Fruit fly (Drosophila melanogaster) whole organism, embryonic: Measurements from ENCODE around the gene Bap111.
A peak's percentile ranks its signal among the peaks of the same experiment; 100 is the strongest.

Experiments
- Abd-B ChIP-seq: fragments of 200-800 bp; sonication (Bioruptor generic); optimal IDR thresholded peaks from 2 replicates; lab custom pipeline; 2018; ENCODE audit warnings: missing biosample characterization, mild to moderate bottlenecking, missing genetic modification characterization, moderate library complexity
- Bgb ChIP-seq: fragments of 200-800 bp; sonication (Bioruptor generic); IDR thresholded peaks from 2 replicates; pipeline ENCODE4 v1.3.6; 2022; ENCODE audit warnings: missing biosample characterization, missing genetic modification characterization; ENCODE audit not compliant: partially characterized antibody
- CG11695 ChIP-seq: fragments of 200-800 bp; sonication (Bioruptor generic); IDR thresholded peaks from 3 replicates; pipeline ENCODE4 v1.3.6; 2022; ENCODE audit warnings: missing biosample characterization, missing genetic modification characterization
- CG11696 ChIP-seq: fragments of 200-800 bp; sonication (Bioruptor generic); IDR thresholded peaks from 2 replicates; pipeline ENCODE4 v1.3.6; 2022; ENCODE audit warnings: missing biosample characterization, missing genetic modification characterization
- CG14014 ChIP-seq: fragments of 200-800 bp; sonication (Bioruptor generic); IDR thresholded peaks from 2 replicates; pipeline ENCODE4 v1.3.6; 2022; ENCODE audit warnings: missing biosample characterization, missing genetic modification characterization
- CG15514 ChIP-seq: fragments of 200-800 bp; sonication (Bioruptor generic); optimal IDR thresholded peaks from 3 replicates; lab custom pipeline; 2017; ENCODE audit warnings: missing biosample characterization, missing genetic modification characterization, mild to moderate bottlenecking, moderate library complexity, missing genetic modification reagents
- CG16813 ChIP-seq: fragments of 200-800 bp; sonication (Bioruptor generic); IDR thresholded peaks from 3 replicates; pipeline ENCODE4 v1.3.6; 2022; ENCODE audit warnings: missing biosample characterization, missing genetic modification characterization; ENCODE audit not compliant: partially characterized antibody
- CG17328 ChIP-seq: fragments of 200-800 bp; sonication (Bioruptor generic); IDR thresholded peaks from 2 replicates; pipeline ENCODE4 v1.3.6; 2022; ENCODE audit warnings: missing biosample characterization, missing genetic modification characterization
- CG17568 ChIP-seq: fragments of 200-800 bp; sonication (Bioruptor generic); optimal IDR thresholded peaks from 2 replicates; lab custom pipeline; 2018; ENCODE audit warnings: missing biosample characterization, mild to moderate bottlenecking, missing genetic modification characterization, moderate library complexity
- CG17612 ChIP-seq: fragments of 200-800 bp; sonication (Bioruptor generic); IDR thresholded peaks from 2 replicates; pipeline ENCODE4 v1.3.6; 2022; ENCODE audit warnings: missing biosample characterization, missing genetic modification characterization
- CG18764 ChIP-seq: fragments of 200-800 bp; sonication (Bioruptor generic); optimal IDR thresholded peaks from 3 replicates; lab custom pipeline; 2016; ENCODE audit warnings: missing biosample characterization, missing genetic modification characterization
- CG3281 ChIP-seq: fragments of 200-800 bp; sonication (Bioruptor generic); optimal IDR thresholded peaks from 3 replicates; lab custom pipeline; 2017; ENCODE audit warnings: missing biosample characterization, mild to moderate bottlenecking, missing genetic modification characterization
- CG3407 ChIP-seq: fragments of 200-800 bp; sonication (Bioruptor generic); optimal IDR thresholded peaks from 2 replicates; lab custom pipeline; 2018; ENCODE audit warnings: missing biosample characterization, mild to moderate bottlenecking, missing genetic modification characterization
- CG7839 ChIP-seq: fragments of 200-800 bp; sonication (Bioruptor generic); optimal IDR thresholded peaks from 3 replicates; lab custom pipeline; 2018; ENCODE audit warnings: missing biosample characterization, mild to moderate bottlenecking, missing genetic modification characterization, moderate library complexity
- CG8089 ChIP-seq: fragments of 200-800 bp; sonication (Bioruptor generic); optimal IDR thresholded peaks from 3 replicates; lab custom pipeline; 2016; ENCODE audit warnings: missing biosample characterization, missing genetic modification characterization
- CG8478 ChIP-seq: fragments of >200 bp; optimal IDR thresholded peaks from 2 replicates; lab custom pipeline; 2018
- CG8765 ChIP-seq: fragments of 200-800 bp; sonication (Bioruptor generic); IDR thresholded peaks from 2 replicates; pipeline ENCODE4 v1.3.6; 2022; ENCODE audit warnings: missing biosample characterization, missing genetic modification characterization
- CG9876 ChIP-seq: fragments of 200-800 bp; sonication (Bioruptor generic); optimal IDR thresholded peaks from 2 replicates; lab custom pipeline; 2016; ENCODE audit warnings: missing biosample characterization, missing genetic modification characterization
- CHES-1-like ChIP-seq: fragments of 200-800 bp; sonication (Bioruptor generic); optimal IDR thresholded peaks from 2 replicates; lab custom pipeline; 2016; ENCODE audit warnings: missing biosample characterization, missing genetic modification characterization
- CrebB ChIP-seq: fragments of 200-800 bp; sonication (Bioruptor generic); optimal IDR thresholded peaks from 3 replicates; lab custom pipeline; 2018; ENCODE audit warnings: missing biosample characterization, mild to moderate bottlenecking, missing genetic modification characterization
- Elba2 ChIP-seq: fragments of 200-800 bp; sonication (Bioruptor generic); optimal IDR thresholded peaks from 3 replicates; lab custom pipeline; 2016; ENCODE audit warnings: missing biosample characterization, missing genetic modification characterization
- Gug ChIP-seq: fragments of 200-800 bp; sonication (Bioruptor generic); IDR thresholded peaks from 4 replicates; pipeline ENCODE4 v1.3.6; 2022; ENCODE audit warnings: missing biosample characterization, missing genetic modification characterization
- Hmr ChIP-seq: fragments of 200-800 bp; sonication (Bioruptor generic); optimal IDR thresholded peaks from 3 replicates; lab custom pipeline; 2017; ENCODE audit warnings: mild to moderate bottlenecking, missing biosample characterization, missing genetic modification reagents, missing genetic modification characterization
- Mad ChIP-seq: fragments of 200-800 bp; sonication (Bioruptor generic); optimal IDR thresholded peaks from 2 replicates; lab custom pipeline; 2016; ENCODE audit warnings: missing biosample characterization, missing genetic modification characterization
- Med ChIP-seq: fragments of 200-800 bp; sonication (Bioruptor generic); peaks from one replicate; lab custom pipeline; 2016; ENCODE audit warnings: missing biosample characterization, missing genetic modification characterization, mild to moderate bottlenecking, inconsistent platforms, moderate library complexity
- Mes4 ChIP-seq: fragments of 200-800 bp; sonication (Bioruptor generic); optimal IDR thresholded peaks from 2 replicates; lab custom pipeline; 2016; ENCODE audit warnings: missing biosample characterization, missing genetic modification characterization
- Oli ChIP-seq: fragments of 200-800 bp; sonication (Bioruptor generic); optimal IDR thresholded peaks from 2 replicates; lab custom pipeline; 2018; ENCODE audit warnings: missing biosample characterization, mild to moderate bottlenecking, missing genetic modification characterization, moderate library complexity
- Opbp ChIP-seq: fragments of 200-800 bp; sonication (Bioruptor generic); IDR thresholded peaks from 3 replicates; pipeline ENCODE4 v1.3.6; 2022; ENCODE audit warnings: missing biosample characterization, missing genetic modification characterization; ENCODE audit not compliant: partially characterized antibody
- Pdp1 ChIP-seq, 2 experiments: fragments of 200-800 bp; sonication (Bioruptor generic); optimal IDR thresholded peaks; 3 replicates each; lab custom pipeline; 2016; ENCODE audit warnings: missing biosample characterization in 2 of 2, missing genetic modification characterization in 2 of 2, mild to moderate bottlenecking in 1 of 2, moderate library complexity in 1 of 2
- TFAM ChIP-seq: fragments of 200-800 bp; sonication (Bioruptor generic); optimal IDR thresholded peaks from 2 replicates; lab custom pipeline; 2017; ENCODE audit warnings: missing biosample characterization, missing genetic modification characterization, inconsistent platforms
- ash1 ChIP-seq: fragments of 200-800 bp; sonication (Bioruptor generic); optimal IDR thresholded peaks from 2 replicates; lab custom pipeline; 2018; ENCODE audit warnings: missing biosample characterization, mild to moderate bottlenecking, missing genetic modification characterization
- chif ChIP-seq, 2 experiments: fragments of 200-800 bp; sonication (Bioruptor generic); optimal IDR thresholded peaks; 3 replicates each; lab custom pipeline; 2016; ENCODE audit warnings: missing biosample characterization in 2 of 2, missing genetic modification characterization in 2 of 2
- ci ChIP-seq: fragments of 200-800 bp; sonication (Bioruptor generic); IDR thresholded peaks from 3 replicates; pipeline ENCODE4 v1.3.6; 2022; ENCODE audit warnings: missing biosample characterization, missing genetic modification characterization
- croc ChIP-seq: fragments of 200-800 bp; sonication (Bioruptor generic); conservative IDR thresholded peaks from 3 replicates; pipeline ENCODE4 v1.3.6; 2022; ENCODE audit warnings: missing biosample characterization, missing genetic modification characterization
- dmrt99B ChIP-seq: fragments of 200-800 bp; sonication (Bioruptor generic); optimal IDR thresholded peaks from 2 replicates; lab custom pipeline; 2018; ENCODE audit warnings: missing biosample characterization, mild to moderate bottlenecking, missing genetic modification characterization, moderate library complexity
- ems ChIP-seq: fragments of 200-800 bp; sonication (Bioruptor generic); optimal IDR thresholded peaks from 3 replicates; lab custom pipeline; 2016; ENCODE audit warnings: missing biosample characterization, missing genetic modification characterization
- fd64A ChIP-seq: fragments of 200-800 bp; sonication (Bioruptor generic); optimal IDR thresholded peaks from 3 replicates; lab custom pipeline; 2018; ENCODE audit warnings: missing biosample characterization, mild to moderate bottlenecking, missing genetic modification characterization
- fd96Cb ChIP-seq: fragments of 200-800 bp; sonication (Bioruptor generic); optimal IDR thresholded peaks from 2 replicates; lab custom pipeline; 2018; ENCODE audit warnings: missing biosample characterization, mild to moderate bottlenecking, missing genetic modification characterization, moderate library complexity
- grau ChIP-seq: fragments of 200-800 bp; optimal IDR thresholded peaks from 3 replicates; lab custom pipeline; 2019; ENCODE audit warnings: missing biosample characterization, mild to moderate bottlenecking, missing genetic modification characterization, moderate library complexity
- her ChIP-seq: fragments of 200-800 bp; sonication (Bioruptor generic); optimal IDR thresholded peaks from 2 replicates; lab custom pipeline; 2016; ENCODE audit warnings: missing biosample characterization, missing genetic modification characterization
- jigr1 ChIP-seq: fragments of 200-800 bp; sonication (Bioruptor generic); IDR thresholded peaks from 3 replicates; pipeline ENCODE4 v1.3.6; 2022; ENCODE audit warnings: missing biosample characterization, missing genetic modification characterization
- kah ChIP-seq: fragments of 200-800 bp; sonication (Bioruptor generic); optimal IDR thresholded peaks from 2 replicates; lab custom pipeline; 2018; ENCODE audit warnings: missing biosample characterization, mild to moderate bottlenecking, missing genetic modification characterization
- luna ChIP-seq: fragments of 200-800 bp; sonication (Bioruptor generic); optimal IDR thresholded peaks from 2 replicates; lab custom pipeline; 2016; ENCODE audit warnings: missing biosample characterization, missing genetic modification characterization
- p53 ChIP-seq: fragments of 200-800 bp; sonication (Bioruptor generic); optimal IDR thresholded peaks from 2 replicates; lab custom pipeline; 2016; ENCODE audit warnings: missing biosample characterization, missing genetic modification characterization
- phol ChIP-seq: fragments of 200-800 bp; sonication (Bioruptor generic); optimal IDR thresholded peaks from 3 replicates; lab custom pipeline; 2018; ENCODE audit warnings: missing biosample characterization, mild to moderate bottlenecking, missing genetic modification characterization, moderate library complexity
- row ChIP-seq: fragments of 200-800 bp; sonication (Bioruptor generic); IDR thresholded peaks from 3 replicates; pipeline ENCODE4 v1.3.6; 2022; ENCODE audit warnings: missing biosample characterization, missing genetic modification characterization
- run ChIP-seq: fragments of 200-800 bp; sonication (Bioruptor generic); optimal IDR thresholded peaks from 3 replicates; lab custom pipeline; 2018; ENCODE audit warnings: missing biosample characterization, mild to moderate bottlenecking, missing genetic modification characterization
- sens ChIP-seq: fragments of 200-800 bp; sonication (Bioruptor generic); peaks from one replicate; lab custom pipeline; 2016; ENCODE audit warnings: missing biosample characterization, missing genetic modification characterization
- slou ChIP-seq: fragments of 200-800 bp; sonication (Bioruptor generic); optimal IDR thresholded peaks from 3 replicates; lab custom pipeline; 2016; ENCODE audit warnings: missing biosample characterization, missing genetic modification characterization
- sqz ChIP-seq: fragments of 200-800 bp; sonication (Bioruptor generic); optimal IDR thresholded peaks from 3 replicates; lab custom pipeline; 2018; ENCODE audit warnings: missing biosample characterization, mild to moderate bottlenecking, missing genetic modification characterization
- sug ChIP-seq: fragments of 200-800 bp; optimal IDR thresholded peaks from 2 replicates; lab custom pipeline; 2019; ENCODE audit warnings: missing biosample characterization, mild to moderate bottlenecking, missing genetic modification characterization, moderate library complexity
- ttk ChIP-seq: fragments of 200-800 bp; sonication (Bioruptor generic); IDR thresholded peaks from 2 replicates; pipeline ENCODE4 v2.1.2; 2022; ENCODE audit warnings: missing biosample characterization, missing genetic modification characterization

Gene Bap111

dm6 chrX:9155134-9155533 lies 6.0 kb downstream of the Bap111 start (continued):
- TF ChIP-seq Oli (tag; lab: Kevin White, UChicago) (peak; percentile 67), CG17612 (GFP tag; lab: Robert Waterston, UW) (no peak), ttk (GFP tag; lab: Robert Waterston, UW) (no peak; the same call in 1 of the 2 replicates), CG7839 (tag; lab: Kevin White, UChicago) (peak; percentile 73), chif (GFP tag; optimal IDR thresholded peaks at IDR 0.05; lab: Kevin White, UChicago) (peak; percentile 1 to 61), slou (peak; percentile 58), ems (peak; percentile 9), Hmr (GFP tag; lab: Kevin White, UChicago) (peak; percentile 56), sug (tag; lab: Kevin White, UChicago) (no peak), run (tag; lab: Kevin White, UChicago) (no peak), CG11695 (GFP tag; lab: Robert Waterston, UW) (no peak), her (no peak), CG15514 (GFP tag; lab: Kevin White, UChicago) (peak; percentile 30), phol (tag; lab: Kevin White, UChicago) (peak; percentile 77), Mad (GFP tag; lab: Kevin White, UChicago) (no peak), CG17328 (0 out of 2 replicates have a peak, but pooled peaks have one; percentile 16), CG18764 (GFP tag; lab: Kevin White, UChicago) (peak; percentile 44), ci (GFP tag; lab: Robert Waterston, UW) (0 out of 3 replicates have a peak, but pooled peaks have one; percentile 12), CG14014 (GFP tag; lab: Robert Waterston, UW) (no peak), CrebB (no peak), CG8089 (peak; percentile 39), CG3281 (GFP tag; lab: Kevin White, UChicago) (peak; percentile 63), croc (GFP tag; lab: Robert Waterston, UW) (no peak), p53 (no peak), Elba2 (GFP tag; lab: Kevin White, UChicago) (no peak), sqz (GFP tag; lab: Kevin White, UChicago) (no peak), ash1 (no peak), fd64A (no peak), TFAM (GFP tag; lab: Kevin White, UChicago) (no peak), CHES-1-like (GFP tag; lab: Kevin White, UChicago) (peak; percentile 4), CG9876 (GFP tag; lab: Kevin White, UChicago) (no peak), CG3407 (GFP tag; lab: Kevin White, UChicago) (no peak), Abd-B (GFP tag; lab: Kevin White, UChicago) (peak; percentile 34), sens (GFP tag; lab: Kevin White, UChicago) (peak; percentile 95), CG16813 (no peak), CG8765 (GFP tag; lab: Robert Waterston, UW) (no peak), dmrt99B (tag; lab: Kevin White, UChicago) (peak; percentile 73), CG8478 (lab: Kevin White, UChicago) (no peak), Opbp (GFP tag; lab: Robert Waterston, UW) (no peak), CG11696 (GFP tag; lab: Robert Waterston, UW) (no peak), Gug (GFP tag; lab: Robert Waterston, UW) (no peak), jigr1 (GFP tag; lab: Robert Waterston, UW) (no peak), row (GFP tag; lab: Robert Waterston, UW) (peak; percentile 71), Pdp1 (GFP tag; optimal IDR thresholded peaks at IDR 0.05; lab: Kevin White, UChicago) (peak in 1 of 2 experiments; percentile 24), Mes4 (no peak), CG17568 (GFP tag; lab: Kevin White, UChicago) (no peak), Med (GFP tag; lab: Kevin White, UChicago) (peak; percentile 63), fd96Cb (tag; lab: Kevin White, UChicago) (peak; percentile 70), kah (peak; percentile 10), luna (GFP tag; lab: Kevin White, UChicago) (no peak), Bgb (GFP tag; lab: Robert Waterston, UW) (no peak), grau (tag; lab: Kevin White, UChicago) (peak; percentile 61)
